Fruit fly (Drosophila melanogaster) whole organism, embryonic: ENCODE results near the gene Hecw.

Experiments
- Blimp-1 ChIP-seq: fragments of 200-800 bp; sonication (Bioruptor generic); optimal IDR thresholded peaks from 3 replicates; lab custom pipeline; 2018; ENCODE audit warnings: missing biosample characterization, missing genetic modification characterization, mild to moderate bottlenecking, moderate library complexity, missing genetic modification reagents
- Bteb2 ChIP-seq: fragments of 200-800 bp; sonication (Bioruptor generic); optimal IDR thresholded peaks from 2 replicates; lab custom pipeline; 2016; ENCODE audit warnings: missing biosample characterization, missing genetic modification characterization
- CG11247 ChIP-seq: fragments of 200-800 bp; sonication (Bioruptor generic); IDR thresholded peaks from 2 replicates; pipeline ENCODE4 v1.3.6; 2022; ENCODE audit warnings: missing biosample characterization, missing genetic modification characterization
- CG11456 ChIP-seq: fragments of 200-800 bp; sonication (Bioruptor generic); IDR thresholded peaks from 3 replicates; pipeline ENCODE4 v1.3.6; 2022; ENCODE audit warnings: missing biosample characterization, missing genetic modification characterization
- CG12299 ChIP-seq: fragments of 200-800 bp; sonication (Bioruptor generic); optimal IDR thresholded peaks from 2 replicates; lab custom pipeline; 2018; ENCODE audit warnings: missing biosample characterization, mild to moderate bottlenecking, missing genetic modification characterization
- CG15479 ChIP-seq: fragments of 200-800 bp; sonication (Bioruptor generic); optimal IDR thresholded peaks from 3 replicates; lab custom pipeline; 2019; ENCODE audit warnings: missing biosample characterization, mild to moderate bottlenecking, missing genetic modification characterization, moderate library complexity
- CG17186 ChIP-seq: fragments of 200-800 bp; sonication (Bioruptor generic); optimal IDR thresholded peaks from 3 replicates; lab custom pipeline; 2017; ENCODE audit warnings: missing biosample characterization, missing genetic modification reagents, missing genetic modification characterization
- CG17385 ChIP-seq: fragments of 200-800 bp; sonication (Bioruptor generic); optimal IDR thresholded peaks from 3 replicates; lab custom pipeline; 2018; ENCODE audit warnings: missing biosample characterization, mild to moderate bottlenecking, missing genetic modification characterization
- CG17829 ChIP-seq: fragments of 200-800 bp; optimal IDR thresholded peaks from 2 replicates; lab custom pipeline; 2019; ENCODE audit warnings: missing biosample characterization, mild to moderate bottlenecking, missing genetic modification characterization, moderate library complexity
- CG31441 ChIP-seq: fragments of 200-800 bp; sonication (Bioruptor generic); IDR thresholded peaks from 2 replicates; pipeline ENCODE4 v1.3.6; 2022; ENCODE audit warnings: missing biosample characterization, missing genetic modification characterization
- CG34376 ChIP-seq: fragments of 200-800 bp; sonication (Bioruptor generic); optimal IDR thresholded peaks from 2 replicates; lab custom pipeline; 2018; ENCODE audit warnings: missing biosample characterization, mild to moderate bottlenecking, missing genetic modification characterization
- CG3726 ChIP-seq: fragments of 200-800 bp; sonication (Bioruptor generic); IDR thresholded peaks from 3 replicates; pipeline ENCODE4, ENCODE4 v1.3.6; 2022; ENCODE audit warnings: missing biosample characterization, missing genetic modification characterization
- CG4328 ChIP-seq: fragments of 200-800 bp; sonication (Bioruptor generic); optimal IDR thresholded peaks from 3 replicates; lab custom pipeline; 2017; ENCODE audit warnings: missing biosample characterization, missing genetic modification reagents, missing genetic modification characterization
- CG5245 ChIP-seq: fragments of 200-800 bp; sonication (Bioruptor generic); optimal IDR thresholded peaks from 3 replicates; lab custom pipeline; 2016; ENCODE audit warnings: missing biosample characterization, missing genetic modification characterization
- CG7372 ChIP-seq: fragments of 200-800 bp; sonication (Bioruptor generic); IDR thresholded peaks from 2 replicates; pipeline ENCODE4 v1.3.6; 2022; ENCODE audit warnings: missing biosample characterization, missing genetic modification characterization
- CG7556 ChIP-seq: fragments of 200-800 bp; sonication (Bioruptor generic); optimal IDR thresholded peaks from 2 replicates; lab custom pipeline; 2017; ENCODE audit warnings: missing biosample characterization, mild to moderate bottlenecking, missing genetic modification characterization
- CG8281 ChIP-seq: fragments of 200-800 bp; sonication (Bioruptor generic); optimal IDR thresholded peaks from 2 replicates; lab custom pipeline; 2018; ENCODE audit warnings: missing biosample characterization, mild to moderate bottlenecking, missing genetic modification characterization, moderate library complexity
- CG8290 ChIP-seq, 3 experiments: fragments of 200-800 bp; sonication (Bioruptor generic); optimal IDR thresholded peaks; 2 replicates each; lab custom pipeline; 2016 to 2019; ENCODE audit warnings: missing biosample characterization in 3 of 3, missing genetic modification characterization in 3 of 3, mild to moderate bottlenecking in 2 of 3, moderate library complexity in 1 of 3
- CG8478 ChIP-seq: fragments of >200 bp; optimal IDR thresholded peaks from 2 replicates; lab custom pipeline; 2018
- CG8924 ChIP-seq: fragments of 200-800 bp; optimal IDR thresholded peaks from 3 replicates; lab custom pipeline; 2019; ENCODE audit warnings: missing biosample characterization, mild to moderate bottlenecking, missing genetic modification characterization, moderate library complexity
- CG9437 ChIP-seq: fragments of 200-800 bp; sonication (Bioruptor generic); optimal IDR thresholded peaks from 2 replicates; lab custom pipeline; 2018; ENCODE audit warnings: missing biosample characterization, mild to moderate bottlenecking, missing genetic modification characterization
- Dbx ChIP-seq: fragments of 200-800 bp; sonication (Bioruptor generic); IDR thresholded peaks from 3 replicates; pipeline ENCODE4 v1.3.6; 2022; ENCODE audit warnings: missing biosample characterization, missing genetic modification characterization
- E2f1 ChIP-seq: fragments of 200-800 bp; sonication (Bioruptor generic); IDR thresholded peaks from 2 replicates; pipeline ENCODE4 v1.3.6; 2022; ENCODE audit warnings: missing biosample characterization, missing genetic modification characterization
- ERR ChIP-seq: fragments of 200-800 bp; sonication (Bioruptor generic); optimal IDR thresholded peaks from 2 replicates; lab custom pipeline; 2016; ENCODE audit warnings: missing biosample characterization, missing genetic modification characterization
- HLH4C ChIP-seq: fragments of 200-800 bp; sonication (Bioruptor generic); IDR thresholded peaks from 3 replicates; pipeline ENCODE4 v1.3.6; 2022; ENCODE audit warnings: missing biosample characterization, missing genetic modification characterization; ENCODE audit not compliant: partially characterized antibody
- Lpt ChIP-seq: fragments of >200 bp; optimal IDR thresholded peaks from 2 replicates; lab custom pipeline; 2018; ENCODE audit warnings: missing biosample characterization, missing genetic modification characterization
- MBD-R2 ChIP-seq: fragments of 200-800 bp; sonication (Bioruptor generic); IDR thresholded peaks from 2 replicates; pipeline ENCODE4 v1.3.6; 2022; ENCODE audit warnings: missing biosample characterization, missing genetic modification characterization
- Opbp ChIP-seq: fragments of 200-800 bp; sonication (Bioruptor generic); IDR thresholded peaks from 3 replicates; pipeline ENCODE4 v1.3.6; 2022; ENCODE audit warnings: missing biosample characterization, missing genetic modification characterization; ENCODE audit not compliant: partially characterized antibody
- Ravus ChIP-seq: fragments of 200-800 bp; sonication (Bioruptor generic); IDR thresholded peaks from 2 replicates; pipeline ENCODE4 v1.3.6; 2022; ENCODE audit warnings: missing biosample characterization, missing genetic modification characterization
- Rfx ChIP-seq: fragments of 200-800 bp; sonication (Bioruptor generic); IDR thresholded peaks from 2 replicates; pipeline ENCODE4 v1.3.6; 2022; ENCODE audit warnings: missing biosample characterization, missing genetic modification characterization
- abd-A ChIP-seq: fragments of 200-800 bp; sonication (Bioruptor generic); optimal IDR thresholded peaks from 3 replicates; lab custom pipeline; 2019; ENCODE audit warnings: missing biosample characterization, mild to moderate bottlenecking, missing genetic modification characterization, moderate library complexity
- bab2 ChIP-seq: fragments of 200-800 bp; sonication (Bioruptor generic); optimal IDR thresholded peaks from 2 replicates; lab custom pipeline; 2016; ENCODE audit warnings: missing biosample characterization, missing genetic modification characterization
- bowl ChIP-seq: fragments of 200-800 bp; sonication (Bioruptor generic); IDR thresholded peaks from 2 replicates; pipeline ENCODE4 v1.3.6; 2022; ENCODE audit warnings: missing biosample characterization, missing genetic modification characterization
- chm ChIP-seq: fragments of 200-800 bp; sonication (Bioruptor generic); IDR thresholded peaks from 2 replicates; pipeline ENCODE4 v1.3.6; 2022; ENCODE audit warnings: missing biosample characterization, missing genetic modification characterization
- dimm ChIP-seq: fragments of 200-800 bp; sonication (Bioruptor generic); IDR thresholded peaks from 2 replicates; pipeline ENCODE4 v1.3.6; 2022; ENCODE audit warnings: missing biosample characterization, missing genetic modification characterization
- eve ChIP-seq, 2 experiments: fragments of >200 bp; optimal IDR thresholded peaks; 2 replicates each; lab custom pipeline; 2017; ENCODE audit warnings: missing biosample characterization in 2 of 2, missing genetic modification characterization in 2 of 2
- fd96Cb ChIP-seq: fragments of 200-800 bp; sonication (Bioruptor generic); optimal IDR thresholded peaks from 2 replicates; lab custom pipeline; 2018; ENCODE audit warnings: missing biosample characterization, mild to moderate bottlenecking, missing genetic modification characterization, moderate library complexity
- h ChIP-seq: fragments of >200 bp; optimal IDR thresholded peaks from 2 replicates; lab custom pipeline; 2017
- hbn ChIP-seq: fragments of 200-800 bp; sonication (Bioruptor generic); IDR thresholded peaks from 2 replicates; pipeline ENCODE4 v1.3.6; 2022; ENCODE audit warnings: missing biosample characterization, missing genetic modification characterization; ENCODE audit not compliant: partially characterized antibody
- kah ChIP-seq: fragments of 200-800 bp; sonication (Bioruptor generic); optimal IDR thresholded peaks from 2 replicates; lab custom pipeline; 2018; ENCODE audit warnings: missing biosample characterization, mild to moderate bottlenecking, missing genetic modification characterization
- ken ChIP-seq: fragments of 200-800 bp; sonication (Bioruptor generic); IDR thresholded peaks from 3 replicates; pipeline ENCODE4 v1.3.6; 2022; ENCODE audit warnings: missing biosample characterization, missing genetic modification characterization
- klu ChIP-seq: fragments of 200-800 bp; sonication (Bioruptor generic); IDR thresholded peaks from 2 replicates; pipeline ENCODE4 v1.3.6; 2022; ENCODE audit warnings: missing biosample characterization, missing genetic modification characterization
- lilli ChIP-seq: fragments of 200-800 bp; sonication (Bioruptor generic); optimal IDR thresholded peaks from 3 replicates; lab custom pipeline; 2016; ENCODE audit warnings: missing biosample characterization, missing genetic modification characterization
- luna ChIP-seq: fragments of 200-800 bp; sonication (Bioruptor generic); optimal IDR thresholded peaks from 2 replicates; lab custom pipeline; 2016; ENCODE audit warnings: missing biosample characterization, missing genetic modification characterization
- nmo ChIP-seq: fragments of 200-800 bp; sonication (Bioruptor generic); optimal IDR thresholded peaks from 2 replicates; lab custom pipeline; 2018; ENCODE audit warnings: missing biosample characterization, mild to moderate bottlenecking, missing genetic modification characterization, moderate library complexity
- oc ChIP-seq: fragments of 200-800 bp; sonication (Bioruptor generic); optimal IDR thresholded peaks from 2 replicates; lab custom pipeline; 2018; ENCODE audit warnings: missing biosample characterization, mild to moderate bottlenecking, missing genetic modification characterization, moderate library complexity
- sc ChIP-seq, 3 experiments: fragments of >200 bp in 2 of 3; fragments of 200-800 bp in 1 of 3; sonication (Bioruptor generic) in 1 of 3; optimal IDR thresholded peaks; 2 replicates in 2 of 3; 3 replicates in 1 of 3; lab custom pipeline; 2017; ENCODE audit warnings: mild to moderate bottlenecking in 1 of 3, missing biosample characterization in 1 of 3, missing genetic modification characterization in 1 of 3, missing genetic modification reagents in 1 of 3
- sim ChIP-seq: fragments of 200-800 bp; sonication (Bioruptor generic); IDR thresholded peaks from 2 replicates; pipeline ENCODE4 v1.3.6; 2022; ENCODE audit warnings: missing biosample characterization, missing genetic modification characterization
- so ChIP-seq: fragments of 200-800 bp; sonication (Bioruptor generic); IDR thresholded peaks from 3 replicates; pipeline ENCODE4 v1.3.6; 2022; ENCODE audit warnings: missing biosample characterization, missing genetic modification characterization
- sob ChIP-seq: fragments of 200-800 bp; sonication (Bioruptor generic); IDR thresholded peaks from 2 replicates; pipeline ENCODE4 v1.3.6; 2022; ENCODE audit warnings: missing biosample characterization, missing genetic modification characterization
- trh ChIP-seq: fragments of 200-800 bp; sonication (Bioruptor generic); optimal IDR thresholded peaks from 2 replicates; lab custom pipeline; 2016; ENCODE audit warnings: missing biosample characterization, missing genetic modification characterization

Hecw gene

DNA sequence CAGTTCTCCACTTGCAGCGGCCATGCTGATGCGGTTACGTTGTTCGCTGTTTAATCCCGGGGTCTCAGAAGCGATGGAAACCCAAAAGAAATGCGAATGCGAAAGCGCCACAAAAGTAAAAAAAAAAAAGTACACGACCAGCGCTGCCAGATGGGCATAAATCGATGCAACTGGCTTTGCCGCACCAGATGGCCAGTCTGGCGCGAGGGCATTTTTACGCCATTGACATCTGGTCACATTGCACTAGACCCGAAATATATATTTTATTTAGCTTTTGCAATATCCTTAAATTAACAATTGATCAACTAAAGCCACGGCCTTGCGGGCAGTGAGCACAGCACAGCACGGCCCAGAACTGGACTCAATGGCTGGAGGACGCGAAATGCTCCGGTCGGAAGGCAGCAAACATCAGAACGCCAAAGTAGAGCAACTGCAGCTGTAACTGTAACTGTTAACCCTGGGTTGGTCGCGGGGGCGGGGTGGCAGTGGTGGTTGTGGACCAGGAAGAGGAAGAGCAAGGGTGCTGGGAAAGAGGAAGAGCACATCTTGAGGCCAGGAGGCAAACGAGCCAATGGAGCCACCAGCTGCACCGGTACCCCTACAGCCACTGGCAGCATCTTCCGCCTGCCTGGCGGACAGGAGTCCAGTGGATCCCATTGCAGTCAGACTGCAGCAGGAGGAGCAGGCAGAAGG lies at the start of gene Hecw, which contains the start of gene LysRS (continued):
- TF ChIP-seq Opbp (GFP tag; lab: Robert Waterston, UW): 0 out of 3 replicates have a peak, but pooled peaks have one; percentile 34
- no peak for TF ChIP-seq ken
- no peak for TF ChIP-seq bowl (GFP tag; lab: Robert Waterston, UW)
- TF ChIP-seq CG7372: no peak
- no peak for TF ChIP-seq CG8281 (tag; lab: Kevin White, UChicago)
- no peak for TF ChIP-seq oc (tag; lab: Kevin White, UChicago)
- no peak for TF ChIP-seq h (lab: Kevin White, UChicago)
- no peak for TF ChIP-seq Lpt
- TF ChIP-seq eve (GFP tag; optimal IDR thresholded peaks at IDR 0.05; lab: Kevin White, UChicago): no peak
- no peak for TF ChIP-seq sc (optimal IDR thresholded peaks at IDR 0.05; lab: Kevin White, UChicago)
- no peak for TF ChIP-seq sc (GFP tag; optimal IDR thresholded peaks at IDR 0.05; lab: Kevin White, UChicago)
- TF ChIP-seq CG9437 (GFP tag; lab: Kevin White, UChicago): no peak
- TF ChIP-seq kah (GFP tag; lab: Kevin White, UChicago): no peak
- TF ChIP-seq E2f1 (GFP tag; lab: Robert Waterston, UW): no peak
- TF ChIP-seq hbn: no peak
- TF ChIP-seq nmo (GFP tag; lab: Kevin White, UChicago): peak; percentile 25
- TF ChIP-seq abd-A (tag; lab: Kevin White, UChicago): no peak
- peak; percentile 70 for TF ChIP-seq CG17385
- TF ChIP-seq Ravus: no peak
- TF ChIP-seq CG17186 (GFP tag; lab: Kevin White, UChicago): peak; percentile 52
- no peak for TF ChIP-seq CG3726
- no peak for TF ChIP-seq bab2
- no peak for TF ChIP-seq CG7556 (GFP tag; lab: Kevin White, UChicago)
- TF ChIP-seq CG5245: no peak
- no peak for TF ChIP-seq CG4328 (GFP tag; lab: Kevin White, UChicago)
- TF ChIP-seq CG11456 (GFP tag; lab: Robert Waterston, UW): no peak
- no peak for TF ChIP-seq CG31441 (GFP tag; lab: Robert Waterston, UW)
- no peak for TF ChIP-seq CG15479 (GFP tag; lab: Kevin White, UChicago)
- TF ChIP-seq CG8924: no peak
- no peak for TF ChIP-seq chm (GFP tag; lab: Robert Waterston, UW)
- no peak for TF ChIP-seq fd96Cb
- no peak for TF ChIP-seq so (GFP tag; lab: Robert Waterston, UW)
- TF ChIP-seq Dbx (GFP tag; lab: Robert Waterston, UW): no peak
- TF ChIP-seq klu: no peak
- TF ChIP-seq lilli (GFP tag; lab: Kevin White, UChicago): peak; percentile 24
- no peak for TF ChIP-seq CG12299
- no peak for TF ChIP-seq ERR
- TF ChIP-seq HLH4C: no peak; the same call in 2 of the 3 replicates
- no peak for TF ChIP-seq dimm
- TF ChIP-seq Bteb2 (GFP tag; lab: Kevin White, UChicago): no peak
- peak; percentile 87 for TF ChIP-seq MBD-R2 (GFP tag; lab: Robert Waterston, UW)
- peak; percentile 27 for TF ChIP-seq CG8290 (GFP tag; optimal IDR thresholded peaks at IDR 0.05; lab: Kevin White, UChicago)
- no peak for TF ChIP-seq CG8290 (tag; optimal IDR thresholded peaks at IDR 0.05; lab: Kevin White, UChicago)
- no peak for TF ChIP-seq Blimp-1
- TF ChIP-seq luna (GFP tag; lab: Kevin White, UChicago): no peak
- no peak for TF ChIP-seq CG8478 (lab: Kevin White, UChicago)
- TF ChIP-seq Rfx (GFP tag; lab: Robert Waterston, UW): 0 out of 2 replicates have a peak, but pooled peaks have one; percentile 12
- peak; percentile 25 for TF ChIP-seq CG17829
- 0 out of 2 replicates have a peak, but pooled peaks have one; percentile 21 for TF ChIP-seq sob (GFP tag; lab: Robert Waterston, UW)
- no peak for TF ChIP-seq CG34376
- no peak for TF ChIP-seq trh (GFP tag; lab: Kevin White, UChicago)
- TF ChIP-seq CG11247: no peak
- no peak for TF ChIP-seq sim (GFP tag; lab: Robert Waterston, UW)
